Worm (Caenorhabditis elegans) whole organism, mixed stage, embryonic: ENCODE measurements around the gene B0336.12.

Experiments
- M03D4.4 ChIP-seq: sonication (generic microtip); optimal IDR thresholded peaks from 2 replicates; lab custom pipeline; 2017; ENCODE audit warnings: mild to moderate bottlenecking, missing genetic modification characterization, missing compliant biosample characterization
- bed-3 ChIP-seq: fragments of 200-800 bp; sonication (Bioruptor generic); optimal IDR thresholded peaks from 3 replicates; lab custom pipeline; 2018; ENCODE audit warnings: mild to moderate bottlenecking, missing genetic modification characterization, moderate library complexity, missing compliant biosample characterization
- ceh-39 ChIP-seq: fragments of 150-350 bp; optimal IDR thresholded peaks from 2 replicates; lab custom pipeline; 2014; ENCODE audit warnings: missing biosample characterization, missing genetic modification characterization
- ceh-43 ChIP-seq: fragments of 200-800 bp; sonication (Bioruptor generic); optimal IDR thresholded peaks from 2 replicates; lab custom pipeline; 2018; ENCODE audit warnings: mild to moderate bottlenecking, missing genetic modification characterization, moderate library complexity, missing compliant biosample characterization
- ceh-83 ChIP-seq: fragments of 200-800 bp; sonication (Bioruptor generic); optimal IDR thresholded peaks from 2 replicates; lab custom pipeline; 2018; ENCODE audit warnings: mild to moderate bottlenecking, missing genetic modification characterization, missing compliant biosample characterization
- ces-1 ChIP-seq: fragments of 150-350 bp; optimal IDR thresholded peaks from 2 replicates; lab custom pipeline; 2014; ENCODE audit warnings: missing biosample characterization, missing genetic modification reagents, missing genetic modification characterization
- drap-1 ChIP-seq: fragments of 200-800 bp; sonication (Bioruptor generic); optimal IDR thresholded peaks from 3 replicates; lab custom pipeline; 2018; ENCODE audit warnings: mild to moderate bottlenecking, missing genetic modification characterization, missing compliant biosample characterization
- elt-1 ChIP-seq: sonication (generic microtip); optimal IDR thresholded peaks from 2 replicates; lab custom pipeline; 2017; ENCODE audit warnings: missing genetic modification characterization, mild to moderate bottlenecking, missing compliant biosample characterization, antibody characterized with exemption, moderate library complexity, borderline replicate concordance; ENCODE audit not compliant: insufficient read depth
- elt-3 ChIP-seq: fragments of 150-350 bp; optimal IDR thresholded peaks from 2 replicates; lab custom pipeline; 2014; ENCODE audit warnings: missing biosample characterization, missing genetic modification characterization
- flh-1 ChIP-seq: fragments of 200-800 bp; sonication (Bioruptor generic); optimal IDR thresholded peaks from 2 replicates; lab custom pipeline; 2018; ENCODE audit warnings: mild to moderate bottlenecking, missing genetic modification characterization, moderate library complexity, missing compliant biosample characterization
- ham-2 ChIP-seq: fragments of 200-800 bp; sonication (Bioruptor generic); optimal IDR thresholded peaks from 2 replicates; lab custom pipeline; 2018; ENCODE audit warnings: mild to moderate bottlenecking, missing genetic modification characterization, missing compliant biosample characterization
- lin-13 ChIP-seq: fragments of 150-350 bp; optimal IDR thresholded peaks from 2 replicates; lab custom pipeline; 2014; ENCODE audit warnings: missing biosample characterization, missing genetic modification characterization
- lin-32 ChIP-seq: fragments of 200-800 bp; sonication (Bioruptor generic); optimal IDR thresholded peaks from 2 replicates; lab custom pipeline; 2018; ENCODE audit warnings: mild to moderate bottlenecking, missing genetic modification characterization, missing compliant biosample characterization
- lsy-2 ChIP-seq: fragments of 150-350 bp; optimal IDR thresholded peaks from 2 replicates; lab custom pipeline; 2014; ENCODE audit warnings: missing biosample characterization, missing genetic modification characterization
- mab-5 ChIP-seq: fragments of 150-350 bp; optimal IDR thresholded peaks from 2 replicates; lab custom pipeline; 2014; ENCODE audit warnings: missing biosample characterization, missing genetic modification characterization
- mep-1 ChIP-seq: fragments of 150-350 bp; optimal IDR thresholded peaks from 2 replicates; lab custom pipeline; 2017; ENCODE audit warnings: missing biosample characterization, missing genetic modification reagents, missing genetic modification characterization, inconsistent platforms
- mls-2 ChIP-seq: sonication (generic microtip); optimal IDR thresholded peaks from 2 replicates; lab custom pipeline; 2016; ENCODE audit warnings: mild to moderate bottlenecking, missing genetic modification characterization, moderate library complexity, missing compliant biosample characterization
- nhr-12 ChIP-seq: fragments of 150-350 bp; optimal IDR thresholded peaks from 2 replicates; lab custom pipeline; 2014; ENCODE audit warnings: missing biosample characterization, missing genetic modification characterization
- nhr-2 ChIP-seq: fragments of 150-350 bp; optimal IDR thresholded peaks from 2 replicates; lab custom pipeline; 2014; ENCODE audit warnings: missing biosample characterization, missing genetic modification characterization
- nhr-237 ChIP-seq: fragments of 150-350 bp; optimal IDR thresholded peaks from 2 replicates; lab custom pipeline; 2014; ENCODE audit warnings: missing biosample characterization, missing genetic modification characterization
- pha-4 ChIP-seq: fragments of 150-350 bp; optimal IDR thresholded peaks from 2 replicates; lab custom pipeline; 2018; ENCODE audit warnings: missing biosample characterization, missing genetic modification reagents, missing genetic modification characterization
- sem-2 ChIP-seq: fragments of 200-800 bp; sonication (Bioruptor generic); optimal IDR thresholded peaks from 2 replicates; lab custom pipeline; 2018; ENCODE audit warnings: mild to moderate bottlenecking, missing genetic modification characterization, missing compliant biosample characterization
- snpc-4 ChIP-seq: fragments of 150-350 bp; optimal IDR thresholded peaks from 2 replicates; lab custom pipeline; 2014; ENCODE audit warnings: missing biosample characterization, missing genetic modification characterization
- sptf-1 ChIP-seq: sonication (generic microtip); optimal IDR thresholded peaks from 2 replicates; lab custom pipeline; 2017; ENCODE audit warnings: mild to moderate bottlenecking, missing genetic modification characterization, moderate library complexity, missing compliant biosample characterization
- unc-120 ChIP-seq: sonication (generic microtip); optimal IDR thresholded peaks from 2 replicates; lab custom pipeline; 2017; ENCODE audit warnings: missing genetic modification characterization, missing compliant biosample characterization; ENCODE audit not compliant: poor library complexity, severe bottlenecking
- unc-62 ChIP-seq: fragments of 150-350 bp; optimal IDR thresholded peaks from 2 replicates; lab custom pipeline; 2014; ENCODE audit warnings: missing biosample characterization, missing genetic modification reagents, missing genetic modification characterization
- zip-8 ChIP-seq: fragments of 150-350 bp; optimal IDR thresholded peaks from 2 replicates; lab custom pipeline; 2014; ENCODE audit warnings: missing biosample characterization, missing genetic modification characterization

The B0336.12 gene

DNA sequence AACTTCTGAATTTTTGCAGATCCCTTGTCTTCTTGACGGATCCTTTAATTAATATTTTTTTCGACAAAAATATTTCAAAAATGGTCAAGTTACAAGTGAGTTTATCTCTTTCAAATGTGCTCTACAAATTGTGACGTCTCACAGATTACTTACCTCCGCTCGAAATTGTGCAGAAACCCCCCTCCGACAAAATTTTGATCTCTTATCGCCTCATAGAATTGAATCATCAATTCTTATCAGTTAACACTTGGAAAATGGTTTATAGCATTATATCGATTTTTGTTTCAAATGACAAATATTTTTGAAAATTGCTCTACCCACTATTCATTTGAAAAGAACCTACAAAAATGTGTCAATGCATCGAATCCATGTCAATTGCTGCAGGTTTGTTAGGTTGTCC lies 25.0 kb upstream of the B0336.12 start, which contains the start of gene B0244.10:
Gene B0244.10 (plus strand): TSS at position 254 of the 400 bp plus-strand sequence.
- no peak for TF ChIP-seq drap-1 (GFP tag; lab: Kevin White, UChicago)
- no peak for TF ChIP-seq sptf-1 (tag; lab: Kevin White, UChicago)
- no peak for TF ChIP-seq M03D4.4 (tag; lab: Kevin White, UChicago)
- no peak for TF ChIP-seq ceh-43 (GFP tag; lab: Kevin White, UChicago)
- no peak for TF ChIP-seq sem-2 (GFP tag; lab: Kevin White, UChicago)
- no peak for TF ChIP-seq mep-1 (tag; lab: Kevin White, UChicago)

DNA sequence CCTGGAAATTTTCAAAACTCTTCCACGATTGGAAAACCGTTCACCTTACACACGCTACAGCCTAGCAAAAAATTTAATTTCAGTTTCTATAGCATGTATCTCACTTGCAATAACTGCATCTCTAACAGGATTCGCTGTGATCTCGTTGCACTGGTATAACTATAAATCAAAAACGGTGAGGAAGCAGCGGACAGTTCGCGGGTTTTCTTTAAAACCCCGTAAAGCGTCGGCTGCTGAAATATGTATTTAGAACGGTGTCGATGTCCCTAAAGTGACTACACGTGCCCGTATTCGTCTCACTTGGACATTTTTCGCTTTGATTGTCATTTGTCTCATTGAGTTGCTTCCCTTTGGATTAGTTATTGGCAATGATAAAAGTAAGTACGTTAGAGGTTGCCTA lies 24.4 kb upstream of the B0336.12 start:
- no peak for TF ChIP-seq ceh-43 (GFP tag; lab: Kevin White, UChicago)
- TF ChIP-seq ceh-83 (GFP tag; lab: Kevin White, UChicago) = no peak
- TF ChIP-seq pha-4 (tag; lab: Kevin White, UChicago) = no peak
- no peak for TF ChIP-seq mab-5 (tag; lab: Kevin White, UChicago)
- TF ChIP-seq lin-13 (tag; lab: Kevin White, UChicago) = no peak
- no peak for TF ChIP-seq elt-3 (tag; lab: Kevin White, UChicago)
- no peak for TF ChIP-seq unc-62 (GFP tag; lab: Kevin White, UChicago)
- TF ChIP-seq ham-2 (GFP tag; lab: Kevin White, UChicago) = no peak
- no peak for TF ChIP-seq elt-1 (tag; lab: Kevin White, UChicago)
- TF ChIP-seq ceh-39 (tag; lab: Kevin White, UChicago) = no peak

DNA sequence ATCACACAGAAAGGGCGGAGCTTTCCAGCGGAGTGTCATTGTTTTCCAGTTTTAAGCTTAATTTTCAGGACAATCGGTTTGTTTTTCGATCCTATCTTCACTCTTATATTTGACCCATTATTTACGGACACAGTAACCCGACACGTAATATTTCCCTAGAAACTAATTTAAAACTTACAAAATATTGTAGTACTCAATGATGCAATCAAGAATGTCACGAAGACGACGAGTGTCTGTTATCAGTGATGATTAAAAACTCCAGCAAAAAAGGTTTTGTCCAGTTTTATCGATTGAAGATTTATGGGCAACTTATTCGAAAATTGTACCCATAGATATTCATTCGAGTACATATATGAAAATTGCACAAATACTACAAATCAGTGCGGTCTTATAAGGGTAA lies 23.0 kb upstream of the B0336.12 start, which contains the start of gene B0244.17:
Gene B0244.17 (plus strand): TSS at position 301 of the 400 bp plus-strand sequence.
- TF ChIP-seq ceh-39 (tag; lab: Kevin White, UChicago) (no peak), ham-2 (GFP tag; lab: Kevin White, UChicago) (no peak), sptf-1 (tag; lab: Kevin White, UChicago) (no peak), unc-62 (GFP tag; lab: Kevin White, UChicago) (no peak), bed-3 (no peak), elt-1 (tag; lab: Kevin White, UChicago) (no peak), unc-120 (tag; lab: Kevin White, UChicago) (no peak), mep-1 (tag; lab: Kevin White, UChicago) (no peak), snpc-4 (tag; lab: Kevin White, UChicago) (no peak), ces-1 (no peak), mls-2 (no peak), mab-5 (tag; lab: Kevin White, UChicago) (no peak), ceh-83 (GFP tag; lab: Kevin White, UChicago) (no peak), nhr-237 (tag; lab: Kevin White, UChicago) (no peak), elt-3 (tag; lab: Kevin White, UChicago) (no peak), lsy-2 (no peak)

DNA sequence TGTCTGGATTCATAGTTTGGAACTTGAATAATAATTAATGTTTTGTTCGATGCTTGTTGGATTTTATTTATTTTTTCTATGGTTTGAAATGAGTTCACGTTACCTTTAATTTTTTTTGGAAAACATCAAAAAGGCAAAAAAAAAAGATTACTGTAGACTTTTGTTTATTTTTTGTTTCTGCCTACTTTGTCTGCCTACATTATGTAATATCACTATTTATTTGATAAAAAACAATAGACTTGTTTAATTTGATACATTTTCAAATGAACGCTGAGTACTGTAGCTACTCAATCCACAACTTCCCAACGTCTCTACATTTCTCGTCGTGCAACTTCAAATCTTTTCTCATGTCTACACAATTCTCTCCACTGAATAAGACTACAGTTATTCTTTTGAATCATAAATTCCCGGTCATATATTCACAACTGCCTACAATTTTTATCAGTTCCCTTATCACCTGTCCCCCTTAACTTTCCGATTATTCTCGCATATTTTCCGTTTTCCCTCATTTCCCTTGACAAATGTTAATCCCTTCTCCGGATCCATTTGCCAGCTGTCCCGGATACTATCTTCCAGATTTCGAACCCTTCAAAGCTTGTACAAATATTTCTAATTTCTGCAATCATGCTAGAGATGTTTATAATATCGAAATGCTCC lies 21.2 kb upstream of the B0336.12 start, which contains the start of the genes B0244.9 and B0244.7:
Gene B0244.9 (minus strand): TSS at position 51 of the 657 bp plus-strand sequence.
Gene B0244.7 (plus strand): TSS at position 522 of the 657 bp plus-strand sequence.
- TF ChIP-seq zip-8 (tag; lab: Kevin White, UChicago) (no peak), sptf-1 (tag; lab: Kevin White, UChicago) (no peak), flh-1 (GFP tag; lab: Kevin White, UChicago) (no peak), pha-4 (tag; lab: Kevin White, UChicago) (no peak), unc-120 (tag; lab: Kevin White, UChicago) (no peak), nhr-12 (tag; lab: Kevin White, UChicago) (no peak)

DNA sequence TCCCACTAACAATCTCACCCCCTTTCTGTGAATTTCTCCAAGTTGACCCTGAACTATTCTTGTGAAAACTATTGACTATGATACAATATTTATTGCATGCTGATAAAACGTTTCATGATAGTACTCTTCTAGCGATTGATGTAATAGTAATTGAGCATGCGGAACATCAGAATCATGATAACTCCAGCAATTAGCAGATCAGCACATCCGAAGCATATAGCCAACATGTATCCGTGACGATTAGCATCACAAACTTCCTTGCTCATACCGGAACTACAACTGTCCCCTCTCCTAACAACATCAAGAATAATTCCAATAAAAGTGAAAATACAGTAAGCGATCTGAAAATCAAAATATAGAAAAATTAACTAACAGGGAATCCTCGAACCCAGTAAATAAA lies 20.1 kb upstream of the B0336.12 start:
- no peak for TF ChIP-seq lin-32 (GFP tag; lab: Kevin White, UChicago)
- no peak for TF ChIP-seq sem-2 (GFP tag; lab: Kevin White, UChicago)
- no peak for TF ChIP-seq nhr-12 (tag; lab: Kevin White, UChicago)
- no peak for TF ChIP-seq nhr-2 (tag; lab: Kevin White, UChicago)
- TF ChIP-seq, all 35 proteins: peak for 0
